Worm (Caenorhabditis elegans) whole organism, L1 larva: ENCODE measurements around the gene B0303.16.

Experiments used
- Y116A8C.19 ChIP-seq: sonication (generic microtip); optimal IDR thresholded peaks from 2 replicates; lab custom pipeline; 2016; ENCODE audit warnings: missing compliant biosample characterization, missing genetic modification characterization, borderline replicate concordance
- aha-1 ChIP-seq: fragments of 150-350 bp; optimal IDR thresholded peaks from 2 replicates; lab custom pipeline; 2014; ENCODE audit warnings: missing biosample characterization, missing genetic modification characterization
- alr-1 ChIP-seq: fragments of 200-800 bp; sonication (Bioruptor generic); optimal IDR thresholded peaks from 2 replicates; lab custom pipeline; 2018; ENCODE audit warnings: borderline replicate concordance, mild to moderate bottlenecking, missing genetic modification characterization, missing compliant biosample characterization
- blmp-1 ChIP-seq: fragments of 150-350 bp; optimal IDR thresholded peaks from 2 replicates; lab custom pipeline; 2014; ENCODE audit warnings: missing biosample characterization, missing genetic modification characterization
- ceh-63 ChIP-seq: fragments of 200-800 bp; sonication (Bioruptor generic); optimal IDR thresholded peaks from 2 replicates; lab custom pipeline; 2018; ENCODE audit warnings: mild to moderate bottlenecking, missing genetic modification characterization, missing compliant biosample characterization
- ceh-8 ChIP-seq: fragments of 200-800 bp; sonication (Bioruptor generic); optimal IDR thresholded peaks from 2 replicates; lab custom pipeline; 2018; ENCODE audit warnings: mild to moderate bottlenecking, missing genetic modification characterization, moderate library complexity, missing compliant biosample characterization
- ceh-82 ChIP-seq, 3 experiments: fragments of 150-350 bp in 1 of 3; sonication (generic microtip) in 2 of 3; optimal IDR thresholded peaks; 2 replicates each; lab custom pipeline; 2014 to 2017; ENCODE audit warnings: missing biosample characterization in 3 of 3, missing genetic modification characterization in 3 of 3
- ces-1 ChIP-seq: fragments of 150-350 bp; optimal IDR thresholded peaks from 2 replicates; lab custom pipeline; 2014; ENCODE audit warnings: missing biosample characterization, missing genetic modification reagents, missing genetic modification characterization
- efl-3 ChIP-seq: fragments of 200-800 bp; sonication (Bioruptor generic); optimal IDR thresholded peaks from 2 replicates; lab custom pipeline; 2018; ENCODE audit warnings: mild to moderate bottlenecking, missing genetic modification characterization, missing compliant biosample characterization
- egl-13 ChIP-seq: sonication (generic microtip); optimal IDR thresholded peaks from 2 replicates; lab custom pipeline; 2016; ENCODE audit warnings: missing genotype, missing genetic modification reagents, missing genetic modification characterization, missing compliant biosample characterization
- egl-27 ChIP-seq, 2 experiments: fragments of 150-350 bp in 1 of 2; sonication (generic microtip); optimal IDR thresholded peaks; 3 replicates each; lab custom pipeline; 2017 to 2018; ENCODE audit warnings: missing biosample characterization in 2 of 2, missing genetic modification characterization in 2 of 2, missing genetic modification reagents in 2 of 2
- elt-3 ChIP-seq, 6 experiments: fragments of 150-350 bp in 1 of 6; sonication (generic microtip); optimal IDR thresholded peaks; 2 replicates each; lab custom pipeline; 2017 to 2018; ENCODE audit warnings: missing biosample characterization in 6 of 6, missing genetic modification characterization in 6 of 6, inconsistent platforms in 1 of 6
- fkh-10 ChIP-seq: sonication (generic microtip); optimal IDR thresholded peaks from 2 replicates; lab custom pipeline; 2017; ENCODE audit warnings: missing biosample characterization, missing genetic modification reagents, missing genetic modification characterization
- fkh-4 ChIP-seq: sonication (generic microtip); optimal IDR thresholded peaks from 2 replicates; lab custom pipeline; 2016; ENCODE audit warnings: missing compliant biosample characterization, missing genetic modification characterization, borderline replicate concordance
- fkh-8 ChIP-seq: sonication (generic microtip); optimal IDR thresholded peaks from 2 replicates; lab custom pipeline; 2016; ENCODE audit warnings: mild to moderate bottlenecking, missing genetic modification characterization, missing compliant biosample characterization
- fos-1 ChIP-seq: fragments of 150-350 bp; optimal IDR thresholded peaks from 2 replicates; lab custom pipeline; 2014; ENCODE audit warnings: missing biosample characterization, missing genetic modification characterization
- hlh-17 ChIP-seq: fragments of 200-800 bp; sonication (Bioruptor generic); optimal IDR thresholded peaks from 2 replicates; lab custom pipeline; 2018; ENCODE audit warnings: missing genetic modification characterization, mild to moderate bottlenecking, missing compliant biosample characterization, moderate library complexity, borderline replicate concordance
- hlh-4 ChIP-seq: sonication (generic microtip); optimal IDR thresholded peaks from 2 replicates; lab custom pipeline; 2016; ENCODE audit warnings: mild to moderate bottlenecking, missing genetic modification characterization, missing compliant biosample characterization
- hpl-2 ChIP-seq: fragments of 150-350 bp; optimal IDR thresholded peaks from 2 replicates; lab custom pipeline; 2014; ENCODE audit warnings: missing biosample characterization, missing genetic modification reagents, missing genetic modification characterization
- irx-1 ChIP-seq: sonication (generic microtip); optimal IDR thresholded peaks from 2 replicates; lab custom pipeline; 2016; ENCODE audit warnings: missing genetic modification characterization, missing compliant biosample characterization
- jun-1 ChIP-seq: fragments of 150-350 bp; optimal IDR thresholded peaks from 2 replicates; lab custom pipeline; 2014; ENCODE audit warnings: missing biosample characterization, missing genetic modification reagents, missing genetic modification characterization
- lin-14 ChIP-seq: fragments of 200-800 bp; sonication (Bioruptor generic); optimal IDR thresholded peaks from 2 replicates; lab custom pipeline; 2018; ENCODE audit warnings: mild to moderate bottlenecking, missing genetic modification characterization, moderate library complexity, missing compliant biosample characterization
- lin-15B ChIP-seq: fragments of 150-350 bp; sonication (generic microtip); optimal IDR thresholded peaks from 3 replicates; lab custom pipeline; 2014; ENCODE audit warnings: missing biosample characterization, missing genetic modification characterization
- lin-35 ChIP-seq, 2 experiments: fragments of 150-350 bp; optimal IDR thresholded peaks; 2 replicates each; lab custom pipeline; 2014; ENCODE audit warnings: missing biosample characterization in 2 of 2, missing genetic modification characterization in 2 of 2, missing genetic modification reagents in 2 of 2
- lsy-2 ChIP-seq, 2 experiments: fragments of 150-350 bp; optimal IDR thresholded peaks; 2 replicates each; lab custom pipeline; 2014; ENCODE audit warnings: missing biosample characterization in 2 of 2, missing genetic modification characterization in 2 of 2
- mab-9 ChIP-seq: fragments of 200-800 bp; sonication (Bioruptor generic); IDR thresholded peaks from 2 replicates; pipeline ENCODE4 v1.3.6; 2022; ENCODE audit warnings: missing genetic modification reagents, missing genetic modification characterization, missing compliant biosample characterization
- mef-2 ChIP-seq: fragments of 150-350 bp; optimal IDR thresholded peaks from 2 replicates; lab custom pipeline; 2014; ENCODE audit warnings: missing biosample characterization, missing genetic modification characterization
- mep-1 ChIP-seq: fragments of 150-350 bp; optimal IDR thresholded peaks from 2 replicates; lab custom pipeline; 2014; ENCODE audit warnings: missing biosample characterization, missing genetic modification characterization
- nhr-12 ChIP-seq: sonication (generic microtip); optimal IDR thresholded peaks from 2 replicates; lab custom pipeline; 2017; ENCODE audit warnings: missing biosample characterization, missing genetic modification characterization
- nhr-19 ChIP-seq: fragments of 200-800 bp; sonication (Bioruptor generic); conservative IDR thresholded peaks from 2 replicates; pipeline ENCODE4 v1.3.6; 2022; ENCODE audit warnings: missing genetic modification characterization, missing compliant biosample characterization
- nhr-20 ChIP-seq: sonication (generic microtip); optimal IDR thresholded peaks from 2 replicates; lab custom pipeline; 2016; ENCODE audit warnings: mild to moderate bottlenecking, missing genetic modification characterization, missing compliant biosample characterization
- nhr-28 ChIP-seq: fragments of 150-350 bp; optimal IDR thresholded peaks from 2 replicates; lab custom pipeline; 2014; ENCODE audit warnings: missing biosample characterization, missing genetic modification characterization
- nhr-47 ChIP-seq: sonication (generic microtip); optimal IDR thresholded peaks from 2 replicates; lab custom pipeline; 2016; ENCODE audit warnings: mild to moderate bottlenecking, missing genetic modification characterization, moderate library complexity, missing compliant biosample characterization
- nhr-71 ChIP-seq: sonication (generic microtip); optimal IDR thresholded peaks from 2 replicates; lab custom pipeline; 2016; ENCODE audit warnings: mild to moderate bottlenecking, missing genetic modification characterization, moderate library complexity, missing compliant biosample characterization
- nhr-76 ChIP-seq: sonication (generic microtip); optimal IDR thresholded peaks from 2 replicates; lab custom pipeline; 2017; ENCODE audit warnings: missing biosample characterization, missing genetic modification characterization
- nhr-77 ChIP-seq: fragments of 150-350 bp; optimal IDR thresholded peaks from 2 replicates; lab custom pipeline; 2014; ENCODE audit warnings: missing biosample characterization, missing genetic modification characterization
- nhr-84 ChIP-seq: sonication (generic microtip); optimal IDR thresholded peaks from 2 replicates; lab custom pipeline; 2017; ENCODE audit warnings: missing biosample characterization, missing genetic modification characterization
- nhr-85 ChIP-seq: sonication (generic microtip); peaks from one replicate; lab custom pipeline; 2016; ENCODE audit warnings: missing genetic modification characterization, inconsistent platforms, missing compliant biosample characterization
- pag-3 ChIP-seq: sonication (generic microtip); optimal IDR thresholded peaks from 2 replicates; lab custom pipeline; 2017; ENCODE audit warnings: missing genetic modification characterization, mild to moderate bottlenecking, missing compliant biosample characterization, antibody characterized with exemption, borderline replicate concordance; ENCODE audit not compliant: insufficient read depth
- pqm-1 ChIP-seq: sonication (generic microtip); optimal IDR thresholded peaks from 3 replicates; lab custom pipeline; 2017; ENCODE audit warnings: missing biosample characterization, missing genetic modification characterization
- skn-1 ChIP-seq: fragments of 150-350 bp; optimal IDR thresholded peaks from 2 replicates; lab custom pipeline; 2014; ENCODE audit warnings: missing biosample characterization, missing genetic modification characterization
- snpc-4 ChIP-seq: fragments of 150-350 bp; optimal IDR thresholded peaks from 2 replicates; lab custom pipeline; 2014; ENCODE audit warnings: missing biosample characterization, missing genetic modification characterization
- snu-23 ChIP-seq: sonication (generic microtip); optimal IDR thresholded peaks from 2 replicates; lab custom pipeline; 2016; ENCODE audit warnings: missing genetic modification characterization, missing compliant biosample characterization
- sox-4 ChIP-seq: sonication (generic microtip); optimal IDR thresholded peaks from 2 replicates; lab custom pipeline; 2016; ENCODE audit warnings: missing genetic modification characterization, missing compliant biosample characterization
- swsn-7 ChIP-seq: sonication (generic microtip); optimal IDR thresholded peaks from 2 replicates; lab custom pipeline; 2016; ENCODE audit warnings: missing genetic modification characterization, missing compliant biosample characterization
- unc-62 ChIP-seq: fragments of 150-350 bp; optimal IDR thresholded peaks from 2 replicates; lab custom pipeline; 2014; ENCODE audit warnings: missing biosample characterization, missing genetic modification reagents, missing genetic modification characterization
- vab-15 ChIP-seq: sonication (generic microtip); optimal IDR thresholded peaks from 2 replicates; lab custom pipeline; 2017; ENCODE audit warnings: missing genotype, mild to moderate bottlenecking, missing genetic modification characterization, missing compliant biosample characterization
- xbp-1 ChIP-seq: sonication (generic microtip); optimal IDR thresholded peaks from 2 replicates; lab custom pipeline; 2016; ENCODE audit warnings: missing genetic modification characterization, missing compliant biosample characterization
- zag-1 ChIP-seq: fragments of 150-350 bp; optimal IDR thresholded peaks from 2 replicates; lab custom pipeline; 2014; ENCODE audit warnings: missing biosample characterization, missing genetic modification characterization
- ztf-11 ChIP-seq, 2 experiments: sonication (generic microtip); optimal IDR thresholded peaks; 2 replicates each; lab custom pipeline; 2016 to 2017; ENCODE audit warnings: missing genetic modification characterization in 2 of 2, missing biosample characterization in 1 of 2, missing compliant biosample characterization in 1 of 2
- ztf-4 ChIP-seq: fragments of 150-350 bp; optimal IDR thresholded peaks from 2 replicates; lab custom pipeline; 2014; ENCODE audit warnings: missing biosample characterization, missing genetic modification characterization

B0303.16 gene

DNA sequence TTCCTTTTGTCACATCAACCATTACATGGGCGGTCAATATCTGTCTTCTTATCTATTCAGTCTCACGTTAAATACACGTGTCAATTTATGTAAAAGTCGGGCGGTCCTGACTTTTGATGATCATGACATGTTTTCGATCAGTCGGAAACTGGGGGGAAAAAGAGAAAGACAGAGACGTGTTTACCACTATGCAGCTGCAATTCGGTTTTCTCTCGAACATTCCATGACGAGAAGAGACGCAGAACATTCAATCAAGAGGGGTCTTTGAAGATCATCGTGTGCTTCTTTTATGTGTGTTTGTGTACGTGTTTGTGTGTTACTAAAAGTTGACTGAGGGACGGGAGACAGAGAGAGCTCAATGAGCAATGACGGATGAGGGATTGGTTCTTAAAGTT lies 46.5 kb upstream of the B0303.16 start (continued):
- peak; percentile 34 for TF ChIP-seq aha-1 (tag; lab: Kevin White, UChicago)
- peak; percentile 87 for TF ChIP-seq nhr-47 (tag; lab: Kevin White, UChicago)
- peak; percentile 99 for TF ChIP-seq nhr-71 (tag; lab: Kevin White, UChicago)
- peak; percentile 80 to 90 for TF ChIP-seq lsy-2 (tag; optimal IDR thresholded peaks at IDR 0.05; lab: Kevin White, UChicago)
- no peak for TF ChIP-seq sox-4 (tag; lab: Kevin White, UChicago)
- peak; percentile 98 for TF ChIP-seq snu-23 (GFP tag; lab: Kevin White, UChicago)
- peak; percentile 93 for TF ChIP-seq nhr-19
- no peak for TF ChIP-seq pqm-1
- TF ChIP-seq nhr-84 (tag; lab: Kevin White, UChicago) = peak; percentile 80
- no peak for TF ChIP-seq nhr-28 (tag; lab: Kevin White, UChicago)
- no peak for TF ChIP-seq nhr-12 (tag; lab: Kevin White, UChicago)
- TF ChIP-seq hlh-17 = no peak
- peak; percentile 52 for TF ChIP-seq fkh-8 (tag; lab: Kevin White, UChicago)
- peak; percentile 88 for TF ChIP-seq blmp-1
- peak; percentile 68 for TF ChIP-seq hpl-2 (GFP tag; lab: Kevin White, UChicago)
- TF ChIP-seq lin-15B (tag; lab: Kevin White, UChicago) = no peak
- TF ChIP-seq mef-2 (tag; lab: Kevin White, UChicago) = peak; percentile 87
- TF ChIP-seq efl-3 = no peak
- no peak for TF ChIP-seq ceh-63
- TF ChIP-seq nhr-77 (tag; lab: Kevin White, UChicago) = peak; percentile 89
- TF ChIP-seq skn-1 = peak; percentile 55
- no peak for TF ChIP-seq fkh-10 (GFP tag; lab: Kevin White, UChicago)
- TF ChIP-seq fkh-4 (tag; lab: Kevin White, UChicago) = no peak
- TF ChIP-seq xbp-1 (tag; lab: Kevin White, UChicago) = peak; percentile 88
- TF ChIP-seq hlh-4 (tag; lab: Kevin White, UChicago) = no peak
- TF ChIP-seq fos-1 (tag; lab: Kevin White, UChicago) = peak; percentile 83
- TF ChIP-seq lin-14 (GFP tag; lab: Kevin White, UChicago) = peak; percentile 98
- TF ChIP-seq ces-1 (GFP tag; lab: Kevin White, UChicago) = no peak
- TF ChIP-seq lin-35 (GFP tag; optimal IDR thresholded peaks at IDR 0.05; lab: Kevin White, UChicago) = peak; percentile 67 to 85
- peak; percentile 76 for TF ChIP-seq snpc-4 (tag; lab: Kevin White, UChicago)
- TF ChIP-seq ceh-8 (GFP tag; lab: Kevin White, UChicago) = no peak
- peak; percentile 62; the same call in 1 of the 2 replicates for TF ChIP-seq mab-9 (GFP tag; lab: Robert Waterston, UW)
- no peak for TF ChIP-seq ztf-11 (tag; optimal IDR thresholded peaks at IDR 0.05; lab: Kevin White, UChicago)
- no peak for TF ChIP-seq nhr-76 (tag; lab: Kevin White, UChicago)
- no peak for TF ChIP-seq zag-1 (tag; lab: Kevin White, UChicago)
- TF ChIP-seq egl-13 = peak; percentile 73
- TF ChIP-seq swsn-7 = peak; percentile 88
- no peak for TF ChIP-seq Y116A8C.19 (tag; lab: Kevin White, UChicago)
- peak; percentile 24 to 56 (median 47) for TF ChIP-seq ceh-82 (tag; optimal IDR thresholded peaks at IDR 0.05; lab: Kevin White, UChicago)
- peak; percentile 55 for TF ChIP-seq pag-3 (tag; lab: Kevin White, UChicago)
- TF ChIP-seq mep-1 (tag; lab: Kevin White, UChicago) = peak; percentile 96
- TF ChIP-seq nhr-20 (tag; lab: Kevin White, UChicago) = peak; percentile 98
- TF ChIP-seq jun-1 (tag; lab: Kevin White, UChicago) = peak; percentile 69
- TF ChIP-seq nhr-85 (tag; lab: Kevin White, UChicago) = peak; percentile 99
- TF ChIP-seq irx-1 (tag; lab: Kevin White, UChicago) = peak; percentile 83
- TF ChIP-seq ztf-4 (tag; lab: Kevin White, UChicago) = peak; percentile 89
- peak; percentile 90 for TF ChIP-seq vab-15 (tag; lab: Kevin White, UChicago)
- TF ChIP-seq egl-27 (tag; optimal IDR thresholded peaks at IDR 0.05; lab: Kevin White, UChicago) = peak; percentile 49 to 55
- no peak for TF ChIP-seq unc-62 (GFP tag; lab: Kevin White, UChicago)
- TF ChIP-seq elt-3 (tag; optimal IDR thresholded peaks at IDR 0.05; lab: Kevin White, UChicago) = peak in 5 of 6 experiments; percentile 63 to 95 (median 91)
- TF ChIP-seq alr-1 = no peak
